Worm (Caenorhabditis elegans): ENCODE results near the gene pck-1.

DNA sequence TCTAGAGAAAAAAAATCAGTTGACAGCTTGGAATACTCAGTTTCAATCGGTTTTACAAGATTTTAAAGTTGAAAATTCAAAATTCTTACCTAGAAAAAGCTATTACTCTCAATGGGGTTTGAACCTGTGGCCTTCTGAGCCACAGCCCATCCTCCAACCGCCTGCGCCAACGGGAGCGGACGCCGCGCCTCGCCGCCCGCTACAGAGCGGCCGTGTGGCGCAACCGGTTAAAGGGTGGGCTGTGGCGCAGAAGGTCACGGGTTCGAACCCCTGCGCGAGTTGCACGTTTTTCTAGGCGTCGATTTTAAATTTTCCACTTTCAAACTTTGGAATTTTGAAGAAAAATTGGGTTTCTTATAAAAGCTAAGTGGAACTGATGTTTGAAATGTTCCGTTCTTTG, 17.7 kb downstream of the pck-1 start:
- TF ChIP-seq lir-3 (tag; optimal IDR thresholded peaks at IDR 0.05) (no peak), nhr-11 (tag; optimal IDR thresholded peaks at IDR 0.05) (no peak), lin-13 (GFP tag; optimal IDR thresholded peaks at IDR 0.05) (no peak), pqm-1 (tag; optimal IDR thresholded peaks at IDR 0.05) (no peak), unc-130 (GFP tag; optimal IDR thresholded peaks at IDR 0.05) (no peak), mdl-1 (tag; optimal IDR thresholded peaks at IDR 0.05) (no peak), ztf-11 (tag; optimal IDR thresholded peaks at IDR 0.05) (no peak)

All from whole organism, L4 larva.